Worm (Caenorhabditis elegans): ENCODE results near the gene lrr-1.
A peak's percentile ranks its signal among the peaks of the same experiment; 100 is the strongest.

DNA sequence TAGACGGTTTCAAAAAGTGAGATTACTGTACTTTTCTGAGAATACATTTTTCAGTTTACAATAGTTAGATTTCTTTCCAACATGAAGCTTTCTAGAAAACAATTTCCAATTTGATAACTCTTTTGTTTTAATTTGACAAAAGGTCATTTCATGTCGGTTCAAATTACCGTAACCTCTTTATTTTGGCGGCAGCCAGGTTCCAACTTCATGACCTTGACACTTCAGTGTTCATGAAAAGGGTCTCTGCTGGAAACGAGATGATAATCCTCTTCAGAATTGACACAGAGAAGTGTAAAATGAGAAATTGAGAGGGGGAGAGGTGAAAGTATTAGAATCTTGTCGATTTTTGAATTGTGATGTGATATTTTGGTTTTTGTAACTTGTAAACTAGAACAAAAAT, 14.7 kb downstream of the lrr-1 start:
- peak; percentile 39 for TF ChIP-seq blmp-1 (tag; optimal IDR thresholded peaks at IDR 0.05; ENCODE audit: insufficient read depth)
- no peak for TF ChIP-seq egl-27 (tag; optimal IDR thresholded peaks at IDR 0.05)
- TF ChIP-seq nhr-12 (tag; optimal IDR thresholded peaks at IDR 0.05) = no peak
- TF ChIP-seq dmd-4 (tag; optimal IDR thresholded peaks at IDR 0.05) = no peak
- no peak for TF ChIP-seq sma-3 (GFP tag; optimal IDR thresholded peaks at IDR 0.05)
- TF ChIP-seq snpc-4 (tag; optimal IDR thresholded peaks at IDR 0.05) = no peak
- TF ChIP-seq nhr-77 (tag; optimal IDR thresholded peaks at IDR 0.05) = no peak
- no peak for TF ChIP-seq lin-11 (tag; optimal IDR thresholded peaks at IDR 0.05)
- TF ChIP-seq nhr-23 (tag; optimal IDR thresholded peaks at IDR 0.05) = no peak
- TF ChIP-seq ceh-82 (tag; optimal IDR thresholded peaks at IDR 0.05) = no peak
- TF ChIP-seq ztf-11 (tag; optimal IDR thresholded peaks at IDR 0.05) = no peak
- TF ChIP-seq unc-39 (tag; optimal IDR thresholded peaks at IDR 0.05) = no peak
- no peak for TF ChIP-seq ama-1 (optimal IDR thresholded peaks at IDR 0.05)

Measured in whole organism, L2 larva.